Fruit fly (Drosophila melanogaster) whole organism, prepupa: ENCODE measurements around the gene HP5.

Source experiments
- Blimp-1 ChIP-seq: fragments of 200-800 bp; sonication (Bioruptor generic); optimal IDR thresholded peaks from 3 replicates; lab custom pipeline; 2017; ENCODE audit warnings: missing biosample characterization, missing genetic modification characterization, mild to moderate bottlenecking, moderate library complexity, missing genetic modification reagents
- CG10631 ChIP-seq: fragments of 200-800 bp; sonication (Bioruptor generic); optimal IDR thresholded peaks from 2 replicates; lab custom pipeline; 2016; ENCODE audit warnings: missing biosample characterization, missing genetic modification characterization
- CG10669 ChIP-seq: fragments of 200-800 bp; sonication (Bioruptor generic); optimal IDR thresholded peaks from 3 replicates; lab custom pipeline; 2018; ENCODE audit warnings: missing biosample characterization, mild to moderate bottlenecking, missing genetic modification characterization, moderate library complexity
- CG11294 ChIP-seq: fragments of 200-800 bp; sonication (Bioruptor generic); IDR thresholded peaks from 2 replicates; pipeline ENCODE4 v1.3.6; 2022; ENCODE audit warnings: missing biosample characterization, missing genetic modification characterization
- CG11902 ChIP-seq: fragments of 200-800 bp; sonication (Bioruptor generic); optimal IDR thresholded peaks from 3 replicates; lab custom pipeline; 2016; ENCODE audit warnings: missing biosample characterization, missing genetic modification characterization
- CG15336 ChIP-seq: fragments of 200-800 bp; sonication (Bioruptor generic); IDR thresholded peaks from 2 replicates; pipeline ENCODE4 v1.3.6; 2022; ENCODE audit warnings: missing biosample characterization, missing genetic modification characterization
- CG1621 ChIP-seq: fragments of 200-800 bp; sonication (Bioruptor generic); optimal IDR thresholded peaks from 3 replicates; lab custom pipeline; 2018; ENCODE audit warnings: missing biosample characterization, mild to moderate bottlenecking, missing genetic modification characterization
- CG31627 ChIP-seq: fragments of 200-800 bp; sonication (Bioruptor generic); optimal IDR thresholded peaks from 3 replicates; lab custom pipeline; 2016; ENCODE audit warnings: missing biosample characterization, missing genetic modification characterization
- CG34406 ChIP-seq: fragments of 200-800 bp; sonication (Bioruptor generic); optimal IDR thresholded peaks from 3 replicates; lab custom pipeline; 2016; ENCODE audit warnings: missing biosample characterization, missing genetic modification characterization
- CG6163 ChIP-seq: fragments of 200-800 bp; sonication (Bioruptor generic); IDR thresholded peaks from 3 replicates; pipeline ENCODE4 v1.3.6; 2022; ENCODE audit warnings: missing biosample characterization, missing genetic modification characterization
- CG6276 ChIP-seq: fragments of 200-800 bp; sonication (Bioruptor generic); optimal IDR thresholded peaks from 2 replicates; lab custom pipeline; 2017; ENCODE audit warnings: missing biosample characterization, mild to moderate bottlenecking, missing genetic modification characterization
- CG6792 ChIP-seq: fragments of 200-800 bp; sonication (Bioruptor generic); optimal IDR thresholded peaks from 3 replicates; lab custom pipeline; 2016; ENCODE audit warnings: missing biosample characterization, missing genetic modification characterization
- CG6808 ChIP-seq: fragments of 200-800 bp; sonication (Bioruptor generic); optimal IDR thresholded peaks from 3 replicates; lab custom pipeline; 2017; ENCODE audit warnings: missing biosample characterization, missing genetic modification characterization, mild to moderate bottlenecking, moderate library complexity, missing genetic modification reagents
- CG7368 ChIP-seq: fragments of 200-800 bp; sonication (Bioruptor generic); optimal IDR thresholded peaks from 3 replicates; lab custom pipeline; 2016; ENCODE audit warnings: missing biosample characterization, missing genetic modification characterization
- CG8319 ChIP-seq: fragments of 200-800 bp; sonication (Bioruptor generic); optimal IDR thresholded peaks from 3 replicates; lab custom pipeline; 2016; ENCODE audit warnings: missing biosample characterization, missing genetic modification characterization
- CG8632 ChIP-seq: fragments of 200-800 bp; sonication (Bioruptor generic); optimal IDR thresholded peaks from 3 replicates; lab custom pipeline; 2016; ENCODE audit warnings: missing biosample characterization, missing genetic modification characterization
- CG9139 ChIP-seq: fragments of 200-800 bp; sonication (Bioruptor generic); optimal IDR thresholded peaks from 3 replicates; lab custom pipeline; 2017; ENCODE audit warnings: missing biosample characterization, mild to moderate bottlenecking, missing genetic modification characterization
- Eip78C ChIP-seq: fragments of 200-800 bp; sonication (Bioruptor generic); peaks from one replicate; lab custom pipeline; 2016; ENCODE audit warnings: missing biosample characterization, missing genetic modification characterization
- Eip93F ChIP-seq: fragments of 200-800 bp; sonication (Bioruptor generic); optimal IDR thresholded peaks from 2 replicates; lab custom pipeline; 2016; ENCODE audit warnings: missing biosample characterization, mild to moderate bottlenecking, missing genetic modification characterization
- Ets21C ChIP-seq: fragments of 200-800 bp; sonication (Bioruptor generic); optimal IDR thresholded peaks from 3 replicates; lab custom pipeline; 2016; ENCODE audit warnings: missing biosample characterization, missing genetic modification characterization
- Ets96B ChIP-seq: fragments of 200-800 bp; optimal IDR thresholded peaks from 2 replicates; lab custom pipeline; 2019; ENCODE audit warnings: missing biosample characterization, mild to moderate bottlenecking, missing genetic modification characterization, moderate library complexity
- Hr38 ChIP-seq: sonication (Bioruptor generic); optimal IDR thresholded peaks from 2 replicates; lab custom pipeline; 2016; ENCODE audit warnings: missing biosample characterization, missing genetic modification characterization
- Hr4 ChIP-seq: fragments of 200-800 bp; sonication (Bioruptor generic); optimal IDR thresholded peaks from 3 replicates; lab custom pipeline; 2016; ENCODE audit warnings: missing biosample characterization, missing genetic modification characterization
- Met ChIP-seq: fragments of 200-800 bp; sonication (Bioruptor generic); optimal IDR thresholded peaks from 3 replicates; lab custom pipeline; 2016; ENCODE audit warnings: missing biosample characterization, missing genetic modification characterization
- OdsH ChIP-seq: fragments of 200-800 bp; sonication (Bioruptor generic); optimal IDR thresholded peaks from 3 replicates; lab custom pipeline; 2016; ENCODE audit warnings: missing biosample characterization, missing genetic modification characterization
- Smox ChIP-seq: fragments of 200-800 bp; sonication (Bioruptor generic); optimal IDR thresholded peaks from 3 replicates; lab custom pipeline; 2016; ENCODE audit warnings: missing biosample characterization, missing genetic modification characterization
- Sox102F ChIP-seq: fragments of 200-800 bp; sonication (Bioruptor generic); optimal IDR thresholded peaks from 2 replicates; lab custom pipeline; 2016; ENCODE audit warnings: missing biosample characterization, mild to moderate bottlenecking, missing genetic modification characterization
- Sox14 ChIP-seq: fragments of 200-800 bp; sonication (Bioruptor generic); optimal IDR thresholded peaks from 3 replicates; lab custom pipeline; 2016; ENCODE audit warnings: missing biosample characterization, missing genetic modification characterization
- Sox15 ChIP-seq: fragments of 200-800 bp; sonication (Bioruptor generic); optimal IDR thresholded peaks from 3 replicates; lab custom pipeline; 2016; ENCODE audit warnings: missing biosample characterization, missing genetic modification characterization
- achi ChIP-seq: fragments of 200-800 bp; sonication (Bioruptor generic); optimal IDR thresholded peaks from 3 replicates; lab custom pipeline; 2016; ENCODE audit warnings: missing biosample characterization, missing genetic modification characterization
- acj6 ChIP-seq: fragments of 200-800 bp; sonication (Bioruptor generic); optimal IDR thresholded peaks from 3 replicates; lab custom pipeline; 2016; ENCODE audit warnings: missing biosample characterization, missing genetic modification characterization
- dac ChIP-seq: fragments of 200-800 bp; sonication (Bioruptor generic); optimal IDR thresholded peaks from 2 replicates; lab custom pipeline; 2017; ENCODE audit warnings: missing biosample characterization, mild to moderate bottlenecking, missing genetic modification characterization
- dsx ChIP-seq: fragments of 200-800 bp; optimal IDR thresholded peaks from 3 replicates; lab custom pipeline; 2019; ENCODE audit warnings: missing biosample characterization, mild to moderate bottlenecking, missing genetic modification characterization, moderate library complexity; ENCODE audit not compliant: poor library complexity, severe bottlenecking
- eg ChIP-seq: fragments of 200-800 bp; sonication (Bioruptor generic); IDR thresholded peaks from 3 replicates; pipeline ENCODE4 v1.3.6; 2022; ENCODE audit warnings: missing biosample characterization, missing genetic modification characterization
- lz ChIP-seq: fragments of 200-800 bp; sonication (Bioruptor generic); optimal IDR thresholded peaks from 3 replicates; lab custom pipeline; 2016; ENCODE audit warnings: missing biosample characterization, missing genetic modification characterization
- net ChIP-seq: fragments of 200-800 bp; sonication (Bioruptor generic); optimal IDR thresholded peaks from 3 replicates; lab custom pipeline; 2016; ENCODE audit warnings: missing biosample characterization, missing genetic modification characterization
- pdm3 ChIP-seq: fragments of 200-800 bp; sonication (Bioruptor generic); optimal IDR thresholded peaks from 3 replicates; lab custom pipeline; 2016; ENCODE audit warnings: missing biosample characterization, missing genetic modification characterization
- spab ChIP-seq: fragments of 200-800 bp; sonication (Bioruptor generic); optimal IDR thresholded peaks from 2 replicates; lab custom pipeline; 2017; ENCODE audit warnings: missing biosample characterization, mild to moderate bottlenecking, missing genetic modification characterization, missing genetic modification reagents
- ss ChIP-seq, 2 experiments: fragments of 200-800 bp; sonication (Bioruptor generic); optimal IDR thresholded peaks; 2 replicates in 1 of 2; 3 replicates in 1 of 2; lab custom pipeline; 2017 to 2018; ENCODE audit warnings: mild to moderate bottlenecking in 2 of 2, missing biosample characterization in 2 of 2, missing genetic modification characterization in 2 of 2, moderate library complexity in 1 of 2
- svp ChIP-seq: fragments of 200-800 bp; sonication (Bioruptor generic); peaks from one replicate; lab custom pipeline; 2016; ENCODE audit warnings: missing biosample characterization, missing genetic modification characterization
- topi ChIP-seq: fragments of 200-800 bp; sonication (Bioruptor generic); optimal IDR thresholded peaks from 3 replicates; lab custom pipeline; 2016; ENCODE audit warnings: missing biosample characterization, missing genetic modification characterization
- vri ChIP-seq: fragments of 200-800 bp; sonication (Bioruptor generic); optimal IDR thresholded peaks from 3 replicates; lab custom pipeline; 2016; ENCODE audit warnings: missing biosample characterization, mild to moderate bottlenecking, missing genetic modification characterization

The HP5 gene

dm6 chrX:11464047-11464446, 9.5 kb downstream of the HP5 start:
- TF ChIP-seq Ets21C (GFP tag; lab: Kevin White, UChicago) = no peak
- no peak for TF ChIP-seq vri (GFP tag; lab: Kevin White, UChicago)

dm6 chrX:11466757-11467156, 12.2 kb downstream of the HP5 start:
- TF ChIP-seq CG15336 (0 out of 2 replicates have a peak, but pooled peaks have one; percentile 30), dsx (no peak), CG6276 (GFP tag; lab: Kevin White, UChicago) (no peak), net (GFP tag; lab: Kevin White, UChicago) (no peak), CG11294 (GFP tag; lab: Robert Waterston, UW) (no peak), CG8632 (GFP tag; lab: Kevin White, UChicago) (no peak)

dm6 chrX:11468304-11468703, 13.7 kb downstream of the HP5 start:
- TF ChIP-seq Sox102F (GFP tag; lab: Kevin White, UChicago) = no peak
- no peak for TF ChIP-seq Eip93F (GFP tag; lab: Kevin White, UChicago)
- TF ChIP-seq CG6163 = no peak
- TF ChIP-seq Hr38 (GFP tag; lab: Kevin White, UChicago) = no peak
- TF ChIP-seq lz (GFP tag; lab: Kevin White, UChicago) = no peak
- TF ChIP-seq Ets96B = no peak
- TF ChIP-seq achi = no peak
- TF ChIP-seq CG34406 (GFP tag; lab: Kevin White, UChicago) = no peak
- no peak for TF ChIP-seq Smox (GFP tag; lab: Kevin White, UChicago)
- TF ChIP-seq eg = no peak
- no peak for TF ChIP-seq Sox14
- TF ChIP-seq topi = no peak
- no peak for TF ChIP-seq CG9139 (GFP tag; lab: Kevin White, UChicago)
- no peak for TF ChIP-seq pdm3 (GFP tag; lab: Kevin White, UChicago)
- no peak for TF ChIP-seq CG1621
- no peak for TF ChIP-seq CG8632 (GFP tag; lab: Kevin White, UChicago)

DNA sequence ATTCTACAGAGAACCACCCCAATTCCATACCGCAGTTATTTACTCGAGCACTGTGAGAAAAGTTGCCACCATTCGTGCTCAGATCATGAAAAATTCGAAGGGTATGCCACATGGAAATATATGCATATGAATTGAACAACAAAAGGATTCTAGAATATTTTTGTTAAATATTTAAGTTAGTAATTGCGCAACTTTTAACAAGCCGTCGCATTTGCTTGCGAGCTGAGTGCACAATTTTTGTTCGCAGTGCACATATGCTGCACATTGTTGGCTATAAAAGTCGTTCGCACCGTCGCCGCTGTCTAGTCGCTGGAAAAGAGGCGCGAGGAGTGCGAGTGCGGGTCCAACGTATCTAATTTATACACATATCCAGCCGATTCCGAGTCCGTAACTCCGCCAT, 22.2 kb downstream of the HP5 start, which contains the start of gene Cyp4g15:
TSS of gene Cyp4g15 (plus strand) at position 301 of the 400 bp plus-strand sequence.
- no peak for TF ChIP-seq pdm3 (GFP tag; lab: Kevin White, UChicago)
- peak; percentile 5 for TF ChIP-seq Hr4 (GFP tag; lab: Kevin White, UChicago)
- TF ChIP-seq Sox14 = no peak
- peak; percentile 24 for TF ChIP-seq Eip78C (GFP tag; lab: Kevin White, UChicago)

DNA sequence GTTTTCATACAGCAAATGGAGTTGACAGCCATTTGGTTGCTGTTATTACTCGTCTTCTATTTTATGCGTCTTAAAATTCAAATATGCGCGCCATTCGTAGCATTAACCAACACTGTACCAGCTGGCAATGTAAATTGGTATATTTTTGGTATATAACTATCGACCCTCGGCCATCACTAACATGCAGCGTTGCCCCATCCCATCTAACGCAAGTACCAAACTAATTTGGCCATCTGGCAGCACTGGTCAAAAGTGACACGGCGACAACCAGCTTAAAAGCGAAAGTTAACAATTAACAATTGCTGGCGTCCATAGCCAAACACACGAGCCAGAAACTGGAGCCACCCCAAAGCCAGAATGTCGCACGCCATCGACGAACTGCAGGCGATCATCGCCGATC, 28.7 kb downstream of the HP5 start, which contains the start of gene Uba5:
TSS of gene Uba5 (plus strand) at position 222 of the 400 bp plus-strand sequence.
- peak; percentile 22 for TF ChIP-seq Eip78C (GFP tag; lab: Kevin White, UChicago)
- TF ChIP-seq Blimp-1 = peak; percentile 98
- no peak for TF ChIP-seq net (GFP tag; lab: Kevin White, UChicago)
- TF ChIP-seq, all 60 proteins: peak for 2

dm6 chrX:11485075-11485474, 30.5 kb downstream of the HP5 start, which contains the start of gene Spase25:
Gene Spase25 (plus strand): TSS chrX:11485250.
- no peak for TF ChIP-seq Hr38 (GFP tag; lab: Kevin White, UChicago)
- no peak for TF ChIP-seq CG7368 (GFP tag; lab: Kevin White, UChicago)
- TF ChIP-seq spab = no peak
- no peak for TF ChIP-seq CG31627 (GFP tag; lab: Kevin White, UChicago)
- TF ChIP-seq CG6792 = no peak
- TF ChIP-seq Met (GFP tag; lab: Kevin White, UChicago) = no peak
- peak in 1 of 2 experiments; percentile 12 for TF ChIP-seq ss (GFP tag; optimal IDR thresholded peaks at IDR 0.05; lab: Kevin White, UChicago)
- TF ChIP-seq CG1621 = no peak
- no peak for TF ChIP-seq eg
- TF ChIP-seq dac (GFP tag; lab: Kevin White, UChicago) = no peak
- peak; percentile 3 for TF ChIP-seq CG9139 (GFP tag; lab: Kevin White, UChicago)
- TF ChIP-seq svp (GFP tag; lab: Kevin White, UChicago) = no peak
- TF ChIP-seq CG11294 (GFP tag; lab: Robert Waterston, UW) = no peak
- no peak for TF ChIP-seq OdsH (GFP tag; lab: Kevin White, UChicago)
- TF ChIP-seq CG10669 (GFP tag; lab: Kevin White, UChicago) = no peak
- no peak for TF ChIP-seq CG11902 (GFP tag; lab: Kevin White, UChicago)
- no peak for TF ChIP-seq Eip93F (GFP tag; lab: Kevin White, UChicago)
- TF ChIP-seq CG6808 (GFP tag; lab: Kevin White, UChicago) = peak; percentile 19
- TF ChIP-seq topi = no peak
- no peak for TF ChIP-seq CG10631 (GFP tag; lab: Kevin White, UChicago)
- no peak for TF ChIP-seq Sox15 (GFP tag; lab: Kevin White, UChicago)
- no peak for TF ChIP-seq CG8319
- no peak for TF ChIP-seq acj6 (GFP tag; lab: Kevin White, UChicago)
- TF ChIP-seq achi = no peak
- peak; percentile 28; the same call in 1 of the 3 replicates for TF ChIP-seq CG6163
